Fruit fly (Drosophila melanogaster): ENCODE results near the gene CG10979.

CG10979 gene

dm6 chr3R:5797709-5798108, 3.2 kb downstream of the CG10979 start:
- TF ChIP-seq CG8159 (tag; optimal IDR thresholded peaks at IDR 0.05): no peak
- no peak for TF ChIP-seq CG9948 (tag; optimal IDR thresholded peaks at IDR 0.05)
- no peak for TF ChIP-seq CG12605 (GFP tag; IDR thresholded peaks at IDR 0.05)
- no peak for TF ChIP-seq CG15710 (tag; optimal IDR thresholded peaks at IDR 0.05)
- no peak for TF ChIP-seq Pif1A (GFP tag; optimal IDR thresholded peaks at IDR 0.05)
- no peak for TF ChIP-seq CG13204 (GFP tag; optimal IDR thresholded peaks at IDR 0.05)
- no peak for TF ChIP-seq CG32121 (GFP tag; IDR thresholded peaks at IDR 0.05)
- no peak for TF ChIP-seq Pif1B (GFP tag; optimal IDR thresholded peaks at IDR 0.05)
- no peak for TF ChIP-seq Snoo (tag; optimal IDR thresholded peaks at IDR 0.05)
- no peak for TF ChIP-seq CG17806 (tag; optimal IDR thresholded peaks at IDR 0.05)
- TF ChIP-seq CG4496 (GFP tag; IDR thresholded peaks at IDR 0.05): no peak
- TF ChIP-seq CG8301 (tag; optimal IDR thresholded peaks at IDR 0.05): no peak
- no peak for TF ChIP-seq rn (GFP tag; IDR thresholded peaks at IDR 0.05)
- TF ChIP-seq D1 (tag; optimal IDR thresholded peaks at IDR 0.05): no peak
- no peak for TF ChIP-seq EcR (GFP tag; optimal IDR thresholded peaks at IDR 0.05)
- no peak for TF ChIP-seq fd96Ca (GFP tag; IDR thresholded peaks at IDR 0.05)

- TF ChIP-seq rn (GFP tag; IDR thresholded peaks at IDR 0.05) (no peak), CG13204 (GFP tag; optimal IDR thresholded peaks at IDR 0.05) (peak; percentile 44), gl (tag; optimal IDR thresholded peaks at IDR 0.05) (no peak), CG15710 (tag; optimal IDR thresholded peaks at IDR 0.05) (no peak)
These were observed 7.4 kb downstream of the CG10979 start, which contains the start of gene CG11000 for dm6 chr3R:5801703-5802436. Gene CG11000, plus strand, starts transcription at chr3R:5802328.

dm6 chr3R:5813157-5813659, 18.7 kb downstream of the CG10979 start, which contains the start of gene CG42675:
Gene CG42675, plus strand, starts transcription at chr3R:5813609.
- TF ChIP-seq CG4496 (GFP tag; IDR thresholded peaks at IDR 0.05) (peak; percentile 63; the same call in 2 of the 3 replicates), CG13204 (GFP tag; optimal IDR thresholded peaks at IDR 0.05) (no peak), Ets98B (GFP tag; IDR thresholded peaks at IDR 0.05) (peak; percentile 37; the same call in 1 of the 2 replicates), CG32121 (GFP tag; IDR thresholded peaks at IDR 0.05) (peak; percentile 14; the same call in 1 of the 2 replicates)

- TF ChIP-seq CG8301 (tag; optimal IDR thresholded peaks at IDR 0.05) (no peak), CG12605 (GFP tag; IDR thresholded peaks at IDR 0.05) (no peak), rn (GFP tag; IDR thresholded peaks at IDR 0.05) (no peak), CG34367 (tag; optimal IDR thresholded peaks at IDR 0.05) (no peak), CG8159 (tag; optimal IDR thresholded peaks at IDR 0.05) (no peak), CG15710 (tag; optimal IDR thresholded peaks at IDR 0.05) (no peak), EcR (GFP tag; optimal IDR thresholded peaks at IDR 0.05) (no peak), CG14655 (GFP tag; optimal IDR thresholded peaks at IDR 0.05) (no peak), Snoo (tag; optimal IDR thresholded peaks at IDR 0.05) (no peak), CG9948 (tag; optimal IDR thresholded peaks at IDR 0.05) (no peak)
These were observed 26.7 kb downstream of the CG10979 start, which contains the start of gene Hpr1 for dm6 chr3R:5821243-5821642. Gene Hpr1, minus strand, starts transcription at chr3R:5821440.

dm6 chr3R:5821750-5822149, 27.2 kb downstream of the CG10979 start, which contains the start of gene CG46303:
Gene CG46303, plus strand, starts transcription at chr3R:5821972.
- no peak for TF ChIP-seq EcR (GFP tag; optimal IDR thresholded peaks at IDR 0.05)
- TF ChIP-seq Snoo (tag; optimal IDR thresholded peaks at IDR 0.05): no peak
- no peak for TF ChIP-seq CG9948 (tag; optimal IDR thresholded peaks at IDR 0.05)
- no peak for TF ChIP-seq rn (GFP tag; IDR thresholded peaks at IDR 0.05)
- TF ChIP-seq CG10348 (GFP tag; IDR thresholded peaks at IDR 0.05): no peak
- TF ChIP-seq CG12605 (GFP tag; IDR thresholded peaks at IDR 0.05): no peak
- TF ChIP-seq D1 (tag; optimal IDR thresholded peaks at IDR 0.05): no peak

dm6 chr3R:5824456-5824855, 30.0 kb downstream of the CG10979 start, which contains the start of the genes Sec20 and dgrn:
Gene Sec20, minus strand, starts transcription at chr3R:5824532.
Gene dgrn, plus strand, starts transcription at chr3R:5824615.
- no peak for TF ChIP-seq CG10348 (GFP tag; IDR thresholded peaks at IDR 0.05)
- TF ChIP-seq CG8159 (tag; optimal IDR thresholded peaks at IDR 0.05): peak; percentile 66
- no peak for TF ChIP-seq EcR (GFP tag; optimal IDR thresholded peaks at IDR 0.05)
- TF ChIP-seq Pif1A (GFP tag; optimal IDR thresholded peaks at IDR 0.05): no peak
- TF ChIP-seq Pif1B (GFP tag; optimal IDR thresholded peaks at IDR 0.05): peak; percentile 55
- TF ChIP-seq CG9948 (tag; optimal IDR thresholded peaks at IDR 0.05): peak; percentile 43
- TF ChIP-seq D1 (tag; optimal IDR thresholded peaks at IDR 0.05): no peak
- no peak for TF ChIP-seq CG13204 (GFP tag; optimal IDR thresholded peaks at IDR 0.05)
- TF ChIP-seq CG8301 (tag; optimal IDR thresholded peaks at IDR 0.05): no peak
- no peak; the same call in 1 of the 2 replicates for TF ChIP-seq CG32121 (GFP tag; IDR thresholded peaks at IDR 0.05)
- TF ChIP-seq CG34367 (tag; optimal IDR thresholded peaks at IDR 0.05): peak; percentile 25
- TF ChIP-seq CG12605 (GFP tag; IDR thresholded peaks at IDR 0.05): no peak
- no peak for TF ChIP-seq fd96Ca (GFP tag; IDR thresholded peaks at IDR 0.05)
- TF ChIP-seq gl (tag; optimal IDR thresholded peaks at IDR 0.05): no peak
- TF ChIP-seq CG14655 (GFP tag; optimal IDR thresholded peaks at IDR 0.05): no peak
- no peak for TF ChIP-seq rn (GFP tag; IDR thresholded peaks at IDR 0.05)
- peak; percentile 60 for TF ChIP-seq CG15710 (tag; optimal IDR thresholded peaks at IDR 0.05)
- peak; percentile 22; the same call in 1 of the 2 replicates for TF ChIP-seq Ets98B (GFP tag; IDR thresholded peaks at IDR 0.05)
- TF ChIP-seq CG4496 (GFP tag; IDR thresholded peaks at IDR 0.05): no peak
- TF ChIP-seq Snoo (tag; optimal IDR thresholded peaks at IDR 0.05): peak; percentile 48
- peak; percentile 55 for TF ChIP-seq CG17806 (tag; optimal IDR thresholded peaks at IDR 0.05)
